Fruit fly (Drosophila melanogaster): ENCODE measurements around the gene tilB.

- TF ChIP-seq D1 (tag; optimal IDR thresholded peaks at IDR 0.05) (no peak), CG12605 (GFP tag; IDR thresholded peaks at IDR 0.05) (no peak), CG13204 (GFP tag; optimal IDR thresholded peaks at IDR 0.05) (no peak), Ets98B (GFP tag; IDR thresholded peaks at IDR 0.05) (no peak), CG8159 (tag; optimal IDR thresholded peaks at IDR 0.05) (no peak), CG4496 (GFP tag; IDR thresholded peaks at IDR 0.05) (no peak), gl (tag; optimal IDR thresholded peaks at IDR 0.05) (no peak), rn (GFP tag; IDR thresholded peaks at IDR 0.05) (no peak), CG17806 (tag; optimal IDR thresholded peaks at IDR 0.05) (no peak)
These were observed 6.0 kb upstream of the tilB start for dm6 chrX:22443518-22443917.

Measured in whole organism, pupa.